Fruit fly (Drosophila melanogaster): ENCODE measurements around the gene CG31533.

CG31533 gene

dm6 chr3R:14108158-14108921 is 48.9 kb downstream of the CG31533 start, which contains the start of gene CG12402 (continued):
- TF ChIP-seq CG6175 (GFP tag; IDR thresholded peaks at IDR 0.05) (peak; percentile 52; the same call in 1 of the 3 replicates), CG12299 (tag; optimal IDR thresholded peaks at IDR 0.05) (peak; percentile 74), Hr39 (optimal IDR thresholded peaks at IDR 0.05) (no peak), dm (GFP tag; optimal IDR thresholded peaks at IDR 0.05) (peak; percentile 60), CG4328 (GFP tag; optimal IDR thresholded peaks at IDR 0.05) (peak; percentile 57), CG12942 (GFP tag; optimal IDR thresholded peaks at IDR 0.05) (peak; percentile 55), lov (optimal IDR thresholded peaks at IDR 0.05) (no peak), lov (GFP tag; IDR thresholded peaks at IDR 0.05) (peak; percentile 92; the same call in 2 of the 3 replicates), CG8944 (GFP tag; optimal IDR thresholded peaks at IDR 0.05) (peak; percentile 37), CG1792 (GFP tag; optimal IDR thresholded peaks at IDR 0.05) (peak; percentile 51), slou (GFP tag; optimal IDR thresholded peaks at IDR 0.05) (no peak), Pdp1 (GFP tag; optimal IDR thresholded peaks at IDR 0.05) (peak; percentile 52 to 93), CG2199 (GFP tag; IDR thresholded peaks at IDR 0.05) (peak; percentile 84), Ptx1 (GFP tag; IDR thresholded peaks at IDR 0.05) (peak; percentile 89), phol (tag; optimal IDR thresholded peaks at IDR 0.05) (peak; percentile 86), CG7928 (GFP tag; optimal IDR thresholded peaks at IDR 0.05) (peak; percentile 49), CG10565 (GFP tag; optimal IDR thresholded peaks at IDR 0.05) (peak; percentile 29), grau (tag; optimal IDR thresholded peaks at IDR 0.05) (peak; percentile 98), disco-r (GFP tag; optimal IDR thresholded peaks at IDR 0.05) (peak; percentile 20), CG9609 (GFP tag; optimal IDR thresholded peaks at IDR 0.05) (no peak), kah (GFP tag; optimal IDR thresholded peaks at IDR 0.05) (peak; percentile 81), sim (GFP tag; IDR thresholded peaks at IDR 0.05) (peak; percentile 61; the same call in 1 of the 2 replicates), Spps (tag; optimal IDR thresholded peaks at IDR 0.05) (peak; percentile 40), CG12155 (GFP tag; optimal IDR thresholded peaks at IDR 0.05) (peak; percentile 68), hkb (optimal IDR thresholded peaks at IDR 0.05) (no peak), hkb (GFP tag; IDR thresholded peaks at IDR 0.05) (peak; percentile 95), CHES-1-like (GFP tag; optimal IDR thresholded peaks at IDR 0.05) (peak; percentile 43), Elba2 (GFP tag; optimal IDR thresholded peaks at IDR 0.05) (peak; percentile 88), CG10366 (GFP tag; IDR thresholded peaks at IDR 0.05) (peak; percentile 87), tio (GFP tag; optimal IDR thresholded peaks at IDR 0.05) (peak; percentile 71), CG17612 (GFP tag; IDR thresholded peaks at IDR 0.05) (peak; percentile 63), pita (GFP tag; optimal IDR thresholded peaks at IDR 0.05) (no peak), CG10321 (GFP tag; IDR thresholded peaks at IDR 0.05) (peak; percentile 67), ab (GFP tag; optimal IDR thresholded peaks at IDR 0.05) (peak; percentile 28), dimm (GFP tag; IDR thresholded peaks at IDR 0.05) (peak; percentile 51; the same call in 1 of the 2 replicates), CG10267 (tag; optimal IDR thresholded peaks at IDR 0.05) (peak; percentile 78), CG2202 (tag; optimal IDR thresholded peaks at IDR 0.05) (peak; percentile 64), CG8478 (optimal IDR thresholded peaks at IDR 0.05) (no peak), wor (GFP tag; IDR thresholded peaks at IDR 0.05) (peak; percentile 56), scrt (GFP tag; optimal IDR thresholded peaks at IDR 0.05) (peak; percentile 64), tll (GFP tag; optimal IDR thresholded peaks at IDR 0.05) (peak in 1 of 2 experiments; percentile 80), dysf (GFP tag; IDR thresholded peaks at IDR 0.05) (peak; percentile 89), CG9817 (tag; optimal IDR thresholded peaks at IDR 0.05) (peak; percentile 65), Stat92E (GFP tag; optimal IDR thresholded peaks at IDR 0.05) (peak in 1 of 3 experiments; percentile 89), CG2120 (GFP tag; optimal IDR thresholded peaks at IDR 0.05) (peak; percentile 67), Ssrp (tag; optimal IDR thresholded peaks at IDR 0.05) (peak; percentile 81), Ravus (GFP tag; IDR thresholded peaks at IDR 0.05) (peak; percentile 48), Dll (GFP tag; IDR thresholded peaks at IDR 0.05; ENCODE audit: partially characterized antibody) (peak; percentile 67; the same call in 3 of the 4 replicates), cato (GFP tag; optimal IDR thresholded peaks at IDR 0.05; ENCODE audit: borderline replicate concordance) (peak; percentile 61), CG3407 (GFP tag; optimal IDR thresholded peaks at IDR 0.05) (peak; percentile 66)

All from whole organism, embryonic.